Worm (Caenorhabditis elegans) whole organism, young adult: ENCODE data around the gene Y105C5B.18.

ENCODE experiments used
- B0035.1 ChIP-seq: sonication (generic microtip); optimal IDR thresholded peaks from 2 replicates; lab custom pipeline; 2016; ENCODE audit warnings: missing genetic modification characterization, mild to moderate bottlenecking, missing compliant biosample characterization, missing genotype, missing genetic modification reagents
- B0336.3 ChIP-seq: fragments of 200-800 bp; sonication (Bioruptor generic); IDR thresholded peaks from 2 replicates; pipeline ENCODE4 v1.3.6; 2022; ENCODE audit warnings: missing genetic modification characterization, missing compliant biosample characterization
- C17E4.6 ChIP-seq: fragments of 200-800 bp; sonication (Bioruptor generic); IDR thresholded peaks from 2 replicates; pipeline ENCODE4 v1.3.6; 2022; ENCODE audit warnings: missing genetic modification reagents, missing genetic modification characterization, missing compliant biosample characterization
- D2030.7 ChIP-seq: fragments of 200-800 bp; sonication (Bioruptor generic); IDR thresholded peaks from 2 replicates; pipeline ENCODE4 v1.3.6; 2022; ENCODE audit warnings: missing genetic modification reagents, missing genetic modification characterization, missing compliant biosample characterization
- F39B2.1 ChIP-seq: fragments of 200-800 bp; sonication (Bioruptor generic); IDR thresholded peaks from 2 replicates; pipeline ENCODE4 v1.3.6; 2022; ENCODE audit warnings: missing genetic modification reagents, missing genetic modification characterization, missing compliant biosample characterization
- F52B5.7 ChIP-seq: sonication (generic microtip); optimal IDR thresholded peaks from 2 replicates; lab custom pipeline; 2016; ENCODE audit warnings: mild to moderate bottlenecking, missing genetic modification characterization, missing compliant biosample characterization
- K11D2.4 ChIP-seq: fragments of 200-800 bp; sonication (Bioruptor generic); IDR thresholded peaks from 2 replicates; pipeline ENCODE4 v1.3.6; 2022; ENCODE audit warnings: missing genetic modification reagents, missing genetic modification characterization, missing compliant biosample characterization
- T07F8.4 ChIP-seq: sonication (generic microtip); optimal IDR thresholded peaks from 2 replicates; lab custom pipeline; 2016; ENCODE audit warnings: mild to moderate bottlenecking, missing genetic modification characterization, moderate library complexity, missing compliant biosample characterization
- Y53F4B.3 ChIP-seq: fragments of 200-800 bp; sonication (Bioruptor generic); IDR thresholded peaks from 2 replicates; pipeline ENCODE4 v1.3.6; 2022; ENCODE audit warnings: missing genetic modification reagents, missing genetic modification characterization, missing compliant biosample characterization
- akir-1 ChIP-seq: fragments of 200-800 bp; sonication (Bioruptor generic); optimal IDR thresholded peaks from 2 replicates; lab custom pipeline; 2018; ENCODE audit warnings: mild to moderate bottlenecking, missing genetic modification characterization, moderate library complexity, missing compliant biosample characterization
- ama-1 ChIP-seq, 3 experiments: fragments of 150-350 bp in 1 of 3; sonication (generic microtip) in 2 of 3; optimal IDR thresholded peaks; 2 replicates each; lab custom pipeline; 2014 to 2018; ENCODE audit warnings: missing biosample characterization in 2 of 3, missing genetic modification characterization in 2 of 3, missing genetic modification reagents in 2 of 3
- aptf-2 ChIP-seq: fragments of 200-800 bp; sonication (Bioruptor generic); conservative IDR thresholded peaks from 2 replicates; pipeline ENCODE4 v1.3.6; 2022; ENCODE audit warnings: missing genetic modification reagents, missing genetic modification characterization, missing compliant biosample characterization
- aptf-3 ChIP-seq: fragments of 200-800 bp; sonication (Bioruptor generic); IDR thresholded peaks from 2 replicates; pipeline ENCODE4 v1.3.6; 2022; ENCODE audit warnings: missing genetic modification characterization, missing compliant biosample characterization
- attf-3 ChIP-seq: fragments of 200-800 bp; sonication (Bioruptor generic); conservative IDR thresholded peaks from 2 replicates; pipeline ENCODE4 v1.3.6; 2022; ENCODE audit warnings: missing genetic modification reagents, missing genetic modification characterization, missing compliant biosample characterization
- bed-1 ChIP-seq: fragments of 200-800 bp; sonication (Bioruptor generic); IDR thresholded peaks from 2 replicates; pipeline ENCODE4 v1.3.6; 2022; ENCODE audit warnings: missing genetic modification reagents, missing genetic modification characterization, missing compliant biosample characterization
- ccch-3 ChIP-seq: fragments of 200-800 bp; sonication (Bioruptor generic); optimal IDR thresholded peaks from 2 replicates; lab custom pipeline; 2018; ENCODE audit warnings: mild to moderate bottlenecking, missing genetic modification characterization, missing compliant biosample characterization
- cebp-1 ChIP-seq, 2 experiments: fragments of 200-800 bp in 1 of 2; sonication (Bioruptor generic) in 1 of 2; sonication (generic microtip) in 1 of 2; IDR thresholded peaks in 1 of 2; optimal IDR thresholded peaks in 1 of 2; 2 replicates each; pipeline versions ENCODE4 v1.3.6 to Lab custom; 2017 to 2022; ENCODE audit warnings: missing compliant biosample characterization in 2 of 2, missing genetic modification characterization in 2 of 2, mild to moderate bottlenecking in 1 of 2, missing genetic modification reagents in 1 of 2, moderate library complexity in 1 of 2
- ceh-79 ChIP-seq: sonication (generic microtip); optimal IDR thresholded peaks from 2 replicates; lab custom pipeline; 2017; ENCODE audit warnings: mild to moderate bottlenecking, missing genetic modification characterization, missing compliant biosample characterization
- efl-1 ChIP-seq: fragments of 150-350 bp; optimal IDR thresholded peaks from 2 replicates; lab custom pipeline; 2014; ENCODE audit warnings: missing biosample characterization, missing genetic modification reagents, missing genetic modification characterization
- gei-17 ChIP-seq: fragments of 200-800 bp; sonication (Bioruptor generic); optimal IDR thresholded peaks from 2 replicates; lab custom pipeline; 2018; ENCODE audit warnings: mild to moderate bottlenecking, missing genetic modification characterization, missing compliant biosample characterization
- hrde-1 ChIP-seq: sonication (generic microtip); optimal IDR thresholded peaks from 2 replicates; lab custom pipeline; 2016; ENCODE audit warnings: missing genetic modification characterization, mild to moderate bottlenecking, missing compliant biosample characterization, moderate library complexity, missing genotype, missing genetic modification reagents, borderline replicate concordance
- lag-1 ChIP-seq: fragments of 200-800 bp; sonication (Bioruptor generic); IDR thresholded peaks from 2 replicates; pipeline ENCODE4 v1.3.6; 2022; ENCODE audit warnings: missing genetic modification reagents, missing genetic modification characterization, missing compliant biosample characterization
- let-607 ChIP-seq, 2 experiments: fragments of 200-800 bp in 1 of 2; sonication (Bioruptor generic) in 1 of 2; sonication (generic microtip) in 1 of 2; optimal IDR thresholded peaks; 2 replicates each; lab custom pipeline; 2016 to 2018; ENCODE audit warnings: mild to moderate bottlenecking in 2 of 2, missing compliant biosample characterization in 2 of 2, missing genetic modification characterization in 2 of 2, moderate library complexity in 2 of 2, missing genotype in 1 of 2
- lin-40 ChIP-seq: sonication (generic microtip); optimal IDR thresholded peaks from 2 replicates; lab custom pipeline; 2016; ENCODE audit warnings: missing genetic modification characterization, mild to moderate bottlenecking, missing compliant biosample characterization, missing genotype, missing genetic modification reagents
- lin-54 ChIP-seq: fragments of 200-800 bp; sonication (Bioruptor generic); optimal IDR thresholded peaks from 2 replicates; lab custom pipeline; 2018; ENCODE audit warnings: mild to moderate bottlenecking, missing genetic modification characterization, missing compliant biosample characterization
- lir-1 ChIP-seq: fragments of 200-800 bp; sonication (Bioruptor generic); conservative IDR thresholded peaks from 2 replicates; pipeline ENCODE4 v1.3.6; 2022; ENCODE audit warnings: missing genetic modification reagents, missing genetic modification characterization, missing compliant biosample characterization
- lsl-1 ChIP-seq: fragments of 200-800 bp; sonication (Bioruptor generic); optimal IDR thresholded peaks from 2 replicates; lab custom pipeline; 2018; ENCODE audit warnings: mild to moderate bottlenecking, missing genetic modification characterization, moderate library complexity, missing compliant biosample characterization
- madf-6 ChIP-seq: fragments of 200-800 bp; sonication (Bioruptor generic); IDR thresholded peaks from 2 replicates; pipeline ENCODE4 v1.3.6; 2022; ENCODE audit warnings: missing genetic modification reagents, missing genetic modification characterization, missing compliant biosample characterization
- madf-8 ChIP-seq: fragments of 200-800 bp; sonication (Bioruptor generic); conservative IDR thresholded peaks from 2 replicates; pipeline ENCODE4 v1.3.6; 2022; ENCODE audit warnings: missing genetic modification reagents, missing genetic modification characterization, missing compliant biosample characterization
- mel-28 ChIP-seq: sonication (generic microtip); optimal IDR thresholded peaks from 2 replicates; lab custom pipeline; 2016; ENCODE audit warnings: borderline replicate concordance, mild to moderate bottlenecking, missing genetic modification characterization, missing compliant biosample characterization
- mes-4 ChIP-seq: sonication (generic microtip); optimal IDR thresholded peaks from 2 replicates; lab custom pipeline; 2016; ENCODE audit warnings: missing genotype, missing genetic modification characterization, missing compliant biosample characterization
- mxl-1 ChIP-seq: sonication (generic microtip); optimal IDR thresholded peaks from 2 replicates; lab custom pipeline; 2016; ENCODE audit warnings: missing genetic modification characterization, missing compliant biosample characterization
- nfya-1 ChIP-seq: sonication (generic microtip); optimal IDR thresholded peaks from 2 replicates; lab custom pipeline; 2017; ENCODE audit warnings: antibody characterized with exemption, missing compliant biosample characterization, missing genetic modification characterization, borderline replicate concordance; ENCODE audit not compliant: insufficient read depth
- nfya-2 ChIP-seq: fragments of 200-800 bp; sonication (Bioruptor generic); IDR thresholded peaks from 2 replicates; pipeline ENCODE4 v1.3.6; 2022; ENCODE audit warnings: missing genetic modification reagents, missing genetic modification characterization, missing compliant biosample characterization
- nhr-179 ChIP-seq: sonication (generic microtip); optimal IDR thresholded peaks from 2 replicates; lab custom pipeline; 2016; ENCODE audit warnings: mild to moderate bottlenecking, missing genetic modification characterization, missing compliant biosample characterization
- nhr-80 ChIP-seq: sonication (generic microtip); optimal IDR thresholded peaks from 2 replicates; lab custom pipeline; 2016; ENCODE audit warnings: missing genetic modification characterization, missing compliant biosample characterization
- pbrm-1 ChIP-seq: fragments of 200-800 bp; sonication (Bioruptor generic); IDR thresholded peaks from 2 replicates; pipeline ENCODE4 v1.3.6; 2022; ENCODE audit warnings: missing genetic modification reagents, missing genetic modification characterization, missing compliant biosample characterization
- rpc-1 ChIP-seq, 2 experiments: fragments of 150-350 bp in 1 of 2; sonication (generic microtip) in 1 of 2; optimal IDR thresholded peaks; 2 replicates each; lab custom pipeline; 2014 to 2018; ENCODE audit warnings: missing biosample characterization in 1 of 2, missing genetic modification characterization in 1 of 2, missing genetic modification reagents in 1 of 2, missing genotype in 1 of 2
- sdz-38 ChIP-seq: sonication (generic microtip); optimal IDR thresholded peaks from 2 replicates; lab custom pipeline; 2016; ENCODE audit warnings: missing genotype, missing genetic modification characterization, missing compliant biosample characterization
- snpc-4 ChIP-seq, 5 experiments: fragments of 150-350 bp in 1 of 5; sonication (generic microtip) in 4 of 5; optimal IDR thresholded peaks; 2 replicates each; lab custom pipeline; 2014 to 2018; ENCODE audit warnings: missing genetic modification characterization in 5 of 5, missing biosample characterization in 3 of 5, antibody characterized with exemption in 2 of 5, mild to moderate bottlenecking in 2 of 5, missing compliant biosample characterization in 2 of 5, missing genotype in 2 of 5, moderate library complexity in 2 of 5, missing genetic modification reagents in 1 of 5
- somi-1 ChIP-seq: fragments of 200-800 bp; sonication (Bioruptor generic); optimal IDR thresholded peaks from 2 replicates; lab custom pipeline; 2018; ENCODE audit warnings: mild to moderate bottlenecking, missing genetic modification characterization, missing compliant biosample characterization
- sptf-2 ChIP-seq: fragments of 200-800 bp; sonication (Bioruptor generic); optimal IDR thresholded peaks from 2 replicates; lab custom pipeline; 2018; ENCODE audit warnings: mild to moderate bottlenecking, missing genetic modification characterization, missing compliant biosample characterization
- zim-3 ChIP-seq: sonication (generic microtip); optimal IDR thresholded peaks from 2 replicates; lab custom pipeline; 2017; ENCODE audit warnings: mild to moderate bottlenecking, missing genetic modification characterization, moderate library complexity, missing compliant biosample characterization
- ztf-22 ChIP-seq: fragments of 200-800 bp; sonication (Bioruptor generic); optimal IDR thresholded peaks from 2 replicates; lab custom pipeline; 2018; ENCODE audit warnings: mild to moderate bottlenecking, missing genetic modification characterization, moderate library complexity, missing compliant biosample characterization
- ztf-25 ChIP-seq: fragments of 200-800 bp; sonication (Bioruptor generic); IDR thresholded peaks from 2 replicates; pipeline ENCODE4 v1.3.6; 2022; ENCODE audit warnings: missing genetic modification reagents, missing genetic modification characterization, missing compliant biosample characterization
- ztf-28 ChIP-seq: fragments of 200-800 bp; sonication (Bioruptor generic); IDR thresholded peaks from 2 replicates; pipeline ENCODE4 v1.3.6; 2022; ENCODE audit warnings: missing genetic modification reagents, missing genetic modification characterization, missing compliant biosample characterization

Y105C5B.18 gene

DNA sequence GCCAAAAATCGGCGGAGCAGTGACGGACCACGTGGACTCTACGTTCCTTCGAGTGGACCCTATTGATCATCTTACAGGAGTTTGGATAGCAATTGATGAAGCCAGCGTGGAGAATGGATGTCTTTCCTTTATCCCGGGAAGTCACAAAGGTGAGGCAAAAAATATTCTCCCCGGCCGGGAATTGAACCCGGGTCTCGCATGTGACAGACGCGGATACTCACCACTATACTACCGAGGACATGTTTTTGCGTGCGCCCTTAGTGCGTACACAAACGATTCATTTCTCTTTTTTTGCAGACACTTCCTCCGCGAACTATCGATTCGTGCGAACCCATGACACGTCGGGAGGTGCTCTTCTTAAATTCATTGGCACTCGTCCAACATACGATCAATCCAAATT, 33.2 kb upstream of the Y105C5B.18 start (continued):
- TF ChIP-seq lin-54 = peak; percentile 59
- no peak for TF ChIP-seq nhr-179 (tag; lab: Kevin White, UChicago)
- TF ChIP-seq snpc-4 (GFP tag; optimal IDR thresholded peaks at IDR 0.05; lab: Kevin White, UChicago) = peak; percentile 80
- peak in 3 of 4 experiments; percentile 94 to 97 (median 95) for TF ChIP-seq snpc-4 (tag; optimal IDR thresholded peaks at IDR 0.05; lab: Kevin White, UChicago)
- no peak for TF ChIP-seq sptf-2 (GFP tag; lab: Kevin White, UChicago)
- no peak for TF ChIP-seq ztf-28
- TF ChIP-seq Y53F4B.3 (GFP tag; lab: Robert Waterston, UW) = no peak
- TF ChIP-seq pbrm-1 (GFP tag; lab: Robert Waterston, UW) = peak; percentile 9; the same call in 1 of the 2 replicates
- TF ChIP-seq zim-3 (tag; lab: Kevin White, UChicago) = peak; percentile 78
- no peak for TF ChIP-seq ama-1 (optimal IDR thresholded peaks at IDR 0.05; lab: Kevin White, UChicago)
- peak in 1 of 2 experiments; percentile 66 for TF ChIP-seq ama-1 (GFP tag; optimal IDR thresholded peaks at IDR 0.05; lab: Kevin White, UChicago)
- TF ChIP-seq madf-6 (GFP tag; lab: Robert Waterston, UW) = peak; percentile 39; the same call in 1 of the 2 replicates
- TF ChIP-seq nhr-80 (tag; lab: Kevin White, UChicago) = peak; percentile 15
- no peak for TF ChIP-seq mxl-1 (tag; lab: Kevin White, UChicago)
- peak; percentile 74; the same call in 1 of the 2 replicates for TF ChIP-seq ztf-25 (GFP tag; lab: Robert Waterston, UW)
- TF ChIP-seq ztf-22 (GFP tag; lab: Kevin White, UChicago) = no peak
- TF ChIP-seq lir-1 (GFP tag; lab: Robert Waterston, UW) = no peak
- TF ChIP-seq let-607 (tag; optimal IDR thresholded peaks at IDR 0.05; lab: Kevin White, UChicago) = peak in 1 of 2 experiments; percentile 7
- TF ChIP-seq somi-1 = peak; percentile 14
- TF ChIP-seq nfya-1 (tag; lab: Kevin White, UChicago) = no peak
- peak; percentile 84; the same call in 1 of the 2 replicates for TF ChIP-seq aptf-3 (GFP tag; lab: Robert Waterston, UW)
- TF ChIP-seq B0035.1 (tag; lab: Kevin White, UChicago) = no peak
- peak; percentile 17 for TF ChIP-seq mes-4 (tag; lab: Kevin White, UChicago)
- peak; percentile 2 for TF ChIP-seq hrde-1 (tag; lab: Kevin White, UChicago)
- TF ChIP-seq efl-1 (GFP tag; lab: Kevin White, UChicago) = no peak
- TF ChIP-seq nfya-2 = no peak
- peak; percentile 21 for TF ChIP-seq lin-40 (tag; lab: Kevin White, UChicago)
- TF ChIP-seq cebp-1 (GFP tag; IDR thresholded peaks at IDR 0.05; lab: Robert Waterston, UW) = 0 out of 2 replicates have a peak, but pooled peaks have one; percentile 33
- no peak for TF ChIP-seq cebp-1 (tag; optimal IDR thresholded peaks at IDR 0.05; lab: Kevin White, UChicago)
- TF ChIP-seq ccch-3 (GFP tag; lab: Kevin White, UChicago) = no peak
- TF ChIP-seq lag-1 (GFP tag; lab: Robert Waterston, UW) = no peak
- TF ChIP-seq mel-28 = no peak
- TF ChIP-seq gei-17 (GFP tag; lab: Kevin White, UChicago) = no peak
- peak; percentile 74 for TF ChIP-seq D2030.7 (GFP tag; lab: Robert Waterston, UW)
- no peak for TF ChIP-seq sdz-38
- TF ChIP-seq madf-8 (GFP tag; lab: Robert Waterston, UW) = no peak
- TF ChIP-seq attf-3 (GFP tag; lab: Robert Waterston, UW) = no peak
- TF ChIP-seq F52B5.7 (tag; lab: Kevin White, UChicago) = no peak
- TF ChIP-seq B0336.3 (GFP tag; lab: Robert Waterston, UW) = no peak
- no peak for TF ChIP-seq T07F8.4 (tag; lab: Kevin White, UChicago)
- TF ChIP-seq ceh-79 = no peak
- TF ChIP-seq aptf-2 (GFP tag; lab: Robert Waterston, UW) = no peak
- TF ChIP-seq F39B2.1 (GFP tag; lab: Robert Waterston, UW) = no peak
- no peak for TF ChIP-seq bed-1
- no peak for TF ChIP-seq lsl-1 (GFP tag; lab: Kevin White, UChicago)
- TF ChIP-seq akir-1 = no peak
- TF ChIP-seq C17E4.6 (GFP tag; lab: Robert Waterston, UW) = no peak
- TF ChIP-seq K11D2.4 (GFP tag; lab: Robert Waterston, UW) = peak; percentile 40; the same call in 1 of the 2 replicates
- peak; percentile 72 for TF ChIP-seq rpc-1 (optimal IDR thresholded peaks at IDR 0.05; lab: Kevin White, UChicago)
- peak; percentile 71 for TF ChIP-seq rpc-1 (tag; optimal IDR thresholded peaks at IDR 0.05; lab: Kevin White, UChicago)
